Worm (Caenorhabditis elegans) whole organism, dauer: ENCODE measurements around the gene E02H1.5.

Experiments
- unc-62 ChIP-seq: sonication (generic microtip); optimal IDR thresholded peaks from 2 replicates; lab custom pipeline; 2017; ENCODE audit warnings: missing biosample characterization, missing genetic modification reagents, missing genetic modification characterization

E02H1.5 gene

DNA sequence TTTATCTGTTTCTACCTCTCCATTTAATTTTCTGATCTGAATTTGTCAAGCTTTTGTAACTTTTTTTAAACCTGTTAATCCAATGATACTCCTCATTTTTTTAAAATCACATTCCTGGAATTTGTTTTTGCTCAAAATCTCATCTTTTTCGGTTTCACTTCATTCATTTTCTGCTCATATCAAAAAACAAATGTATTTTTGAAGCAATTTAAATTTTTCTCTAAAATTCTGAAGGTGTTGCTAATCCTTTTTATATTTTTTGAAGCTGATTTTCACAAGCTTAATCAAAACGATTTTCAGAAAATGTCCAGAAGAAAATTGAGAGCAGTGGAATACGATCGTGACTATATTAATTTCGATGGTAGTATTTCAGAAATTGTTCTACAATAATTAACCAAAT lies at the start of gene E02H1.5:
TSS of gene E02H1.5 (plus strand) at position 301 of the 400 bp plus-strand sequence.
- no peak for TF ChIP-seq unc-62

ce11 chrII:9550718-9551117 lies 44.3 kb upstream of the E02H1.5 start, which contains the start of gene sra-6:
TSS of gene sra-6 (minus strand) at chrII:9550818.
- no peak for TF ChIP-seq unc-62

- TF ChIP-seq unc-62, result no peak
Observed at ce11 chrII:9551536-9551935, 43.5 kb upstream of the E02H1.5 start, which contains the start of gene F35H8.12. TSS of gene F35H8.12 (plus strand) at chrII:9551836.

DNA sequence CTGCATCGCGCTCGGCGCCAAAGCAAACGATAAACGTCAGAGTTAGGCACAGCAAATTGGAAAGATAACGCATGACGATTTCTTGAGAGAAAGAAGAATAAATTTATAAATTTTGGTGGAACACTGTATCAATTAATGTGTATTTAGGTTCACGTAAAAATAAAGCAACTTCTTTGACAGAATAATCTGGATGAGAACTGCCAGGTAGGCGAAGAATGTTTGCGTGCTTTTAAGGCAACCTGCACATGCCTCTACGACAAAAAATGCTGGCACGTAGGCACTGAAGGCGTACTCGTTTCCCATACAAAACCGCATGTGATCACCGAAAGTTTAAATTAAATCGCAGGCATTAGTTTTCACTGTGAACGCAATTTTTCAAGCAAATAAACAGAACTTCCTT lies 41.8 kb upstream of the E02H1.5 start, which contains the start of gene F35H8.1:
TSS of gene F35H8.1 (minus strand) at position 101 of the 400 bp plus-strand sequence.
- no peak for TF ChIP-seq unc-62

DNA sequence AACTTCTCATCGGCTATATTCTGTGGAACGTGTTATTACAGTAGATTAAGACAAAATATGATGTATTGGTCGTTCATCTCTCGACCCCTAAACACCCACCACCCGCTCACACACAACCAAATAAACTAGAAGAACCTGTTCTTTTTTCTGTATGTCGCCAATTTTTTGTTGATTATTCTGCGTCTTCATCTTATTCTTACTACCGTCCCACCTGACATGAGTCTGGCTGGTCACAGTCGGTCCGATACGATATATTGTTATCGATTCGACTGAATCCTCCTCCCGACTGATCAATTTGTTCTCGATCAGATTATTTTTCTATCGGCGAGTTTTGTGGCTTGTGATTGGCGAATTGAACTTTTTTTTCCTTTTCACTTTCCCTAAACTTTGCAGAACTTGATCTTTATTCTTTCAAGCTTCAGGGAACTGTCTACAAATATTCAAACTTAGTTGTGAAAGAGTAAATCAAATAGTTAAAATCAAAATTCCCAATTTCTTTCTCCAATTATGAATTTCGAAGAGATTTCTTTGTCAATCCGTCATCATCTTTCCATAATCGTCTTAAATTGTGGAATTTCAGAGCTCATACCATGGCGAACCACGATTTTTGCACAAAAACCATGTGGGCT lies 40.0 kb upstream of the E02H1.5 start, which contains the start of gene F35H8.2:
TSS of gene F35H8.2 (plus strand) at position 579 of the 629 bp plus-strand sequence.
- TF ChIP-seq unc-62, result no peak

- TF ChIP-seq unc-62, result no peak
Observed at ce11 chrII:9556582-9556981, 38.4 kb upstream of the E02H1.5 start.

- no peak for TF ChIP-seq unc-62
Observed at ce11 chrII:9557437-9558150, 37.4 kb upstream of the E02H1.5 start, which contains the start of gene zfp-2. TSS of gene zfp-2 (plus strand) at chrII:9557650.

- TF ChIP-seq unc-62, result no peak
Observed at ce11 chrII:9558906-9559305, 36.1 kb upstream of the E02H1.5 start.

ce11 chrII:9559929-9560328 lies 35.1 kb upstream of the E02H1.5 start, which contains the start of gene F35H8.4:
TSS of gene F35H8.4 (minus strand) at chrII:9560029.
- TF ChIP-seq unc-62, result no peak

DNA sequence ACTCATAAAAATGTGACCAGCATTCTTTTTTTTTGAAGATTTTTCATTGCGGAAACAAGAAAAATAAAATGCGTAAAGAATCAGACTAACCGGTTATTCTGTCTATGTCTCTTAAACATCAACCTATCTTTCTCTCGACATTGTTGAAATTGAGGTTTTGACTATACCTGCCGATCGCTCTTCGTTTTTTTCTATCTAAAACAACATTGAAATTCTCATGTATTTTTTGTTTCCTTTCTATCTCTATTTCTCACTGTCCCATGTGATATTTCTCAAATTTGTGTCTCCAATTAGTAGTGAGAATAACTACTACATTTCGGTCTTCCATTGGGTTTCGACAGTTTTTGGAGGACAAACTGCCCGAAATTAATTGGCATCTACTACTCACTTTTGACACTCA lies 34.1 kb upstream of the E02H1.5 start:
- TF ChIP-seq unc-62, result no peak

DNA sequence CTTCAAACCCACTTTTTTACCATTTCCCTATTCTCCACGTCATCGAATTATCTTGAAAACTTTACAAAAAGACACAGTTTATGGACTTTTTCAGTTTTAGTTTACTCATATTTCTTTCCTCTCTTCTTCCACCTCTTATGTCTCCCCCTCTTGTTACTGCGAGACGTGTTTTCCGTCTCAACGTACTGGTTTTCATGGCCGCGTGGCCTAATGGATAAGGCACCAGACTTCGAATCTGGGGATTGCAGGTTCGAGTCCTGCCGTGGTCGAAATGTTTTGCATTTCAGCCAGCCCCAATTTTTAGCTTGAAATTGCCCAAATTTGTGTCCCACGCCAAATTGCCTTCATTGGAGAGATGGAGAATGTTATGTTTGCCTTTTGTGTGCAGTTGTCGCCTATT lies 29.0 kb upstream of the E02H1.5 start:
- no peak for TF ChIP-seq unc-62

ce11 chrII:9573412-9573811 lies 21.6 kb upstream of the E02H1.5 start:
- TF ChIP-seq unc-62, result no peak

- TF ChIP-seq unc-62, result no peak
Observed at ce11 chrII:9574406-9574805, 20.6 kb upstream of the E02H1.5 start.

- no peak for TF ChIP-seq unc-62
Observed at ce11 chrII:9575670-9576069, 19.4 kb upstream of the E02H1.5 start, which contains the start of gene exc-7. TSS of gene exc-7 (plus strand) at chrII:9575970.

ce11 chrII:9576707-9577106 lies 18.3 kb upstream of the E02H1.5 start:
- TF ChIP-seq unc-62, result no peak

- no peak for TF ChIP-seq unc-62
Observed at ce11 chrII:9577630-9578029, 17.4 kb upstream of the E02H1.5 start.

DNA sequence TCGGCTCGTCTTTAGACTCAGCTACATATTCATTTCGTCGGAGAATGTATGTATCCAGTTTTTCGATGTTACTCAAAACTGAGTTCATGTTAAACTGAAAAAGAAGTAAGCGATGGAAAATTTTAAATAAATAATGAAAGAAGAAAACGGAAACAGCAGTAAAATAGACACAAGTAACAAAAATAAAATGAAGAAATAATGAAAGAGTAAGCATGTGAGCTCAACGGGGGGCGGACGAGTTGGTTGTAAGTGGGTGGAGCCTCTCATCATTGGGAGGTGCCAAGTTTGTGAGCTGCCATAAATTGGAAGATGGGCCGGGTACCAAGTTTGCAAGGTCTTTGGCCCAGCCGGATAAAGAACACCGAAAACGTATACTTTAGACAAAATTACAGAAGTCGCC lies 11.6 kb upstream of the E02H1.5 start, which contains the start of gene wee-1.1:
TSS of gene wee-1.1 (minus strand) at position 101 of the 400 bp plus-strand sequence.
- TF ChIP-seq unc-62, result no peak

DNA sequence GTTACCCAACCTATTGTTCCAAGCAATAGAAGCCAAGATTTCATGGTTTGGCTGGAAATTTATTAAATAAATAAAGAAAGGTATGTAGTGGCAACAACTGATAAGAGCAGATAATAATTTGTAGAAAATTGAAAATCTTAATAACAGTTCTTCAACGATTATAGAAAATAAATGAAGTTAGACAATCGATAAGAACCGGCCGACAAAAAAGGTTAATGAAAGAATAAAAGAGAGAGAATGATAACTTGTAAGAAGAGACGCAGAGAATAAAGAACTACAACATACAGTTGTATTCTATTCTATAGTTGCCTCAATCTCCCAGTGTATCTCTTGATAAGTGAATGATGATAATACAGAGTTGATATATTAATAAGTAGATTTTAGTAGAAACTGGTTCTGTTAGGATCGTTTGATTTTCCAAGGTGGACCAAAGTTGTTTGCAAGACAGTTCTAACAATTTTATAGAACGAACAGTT lies 8.3 kb upstream of the E02H1.5 start, which contains the start of gene ugt-58:
TSS of gene ugt-58 (minus strand) at position 51 of the 476 bp plus-strand sequence.
- no peak for TF ChIP-seq unc-62
